Fruit fly (Drosophila melanogaster) whole organism, embryonic: ENCODE measurements around the gene JMJD5.

Experiments used
- ATbp ChIP-seq: fragments of 200-800 bp; sonication (Bioruptor generic); optimal IDR thresholded peaks from 2 replicates; lab custom pipeline; 2017; ENCODE audit warnings: missing biosample characterization, mild to moderate bottlenecking, missing genetic modification characterization, missing genetic modification reagents
- Antp ChIP-seq: fragments of 200-800 bp; sonication (Bioruptor generic); optimal IDR thresholded peaks from 3 replicates; lab custom pipeline; 2016; ENCODE audit warnings: missing biosample characterization, missing genetic modification characterization
- Bgb ChIP-seq: fragments of 200-800 bp; sonication (Bioruptor generic); IDR thresholded peaks from 2 replicates; pipeline ENCODE4 v1.3.6; 2022; ENCODE audit warnings: missing biosample characterization, missing genetic modification characterization; ENCODE audit not compliant: partially characterized antibody
- CG10462 ChIP-seq: fragments of 200-800 bp; sonication (Bioruptor generic); optimal IDR thresholded peaks from 2 replicates; lab custom pipeline; 2016; ENCODE audit warnings: missing biosample characterization, missing genetic modification characterization
- CG10565 ChIP-seq: fragments of 200-800 bp; sonication (Bioruptor generic); optimal IDR thresholded peaks from 3 replicates; lab custom pipeline; 2016; ENCODE audit warnings: missing biosample characterization, mild to moderate bottlenecking, missing genetic modification characterization
- CG11398 ChIP-seq: fragments of 200-800 bp; sonication (Bioruptor generic); optimal IDR thresholded peaks from 2 replicates; lab custom pipeline; 2016; ENCODE audit warnings: missing biosample characterization, missing genetic modification characterization
- CG13123 ChIP-seq: fragments of 200-800 bp; sonication (Bioruptor generic); optimal IDR thresholded peaks from 2 replicates; lab custom pipeline; 2016; ENCODE audit warnings: missing biosample characterization, missing genetic modification characterization
- CG13287 ChIP-seq: fragments of 200-800 bp; sonication (Bioruptor generic); IDR thresholded peaks from 2 replicates; pipeline ENCODE4 v1.3.6; 2022; ENCODE audit warnings: missing biosample characterization, missing genetic modification characterization; ENCODE audit not compliant: partially characterized antibody
- CG1602 ChIP-seq: fragments of 200-800 bp; sonication (Bioruptor generic); optimal IDR thresholded peaks from 3 replicates; lab custom pipeline; 2016; ENCODE audit warnings: missing biosample characterization, missing genetic modification characterization
- CG17568 ChIP-seq: fragments of 200-800 bp; sonication (Bioruptor generic); optimal IDR thresholded peaks from 2 replicates; lab custom pipeline; 2018; ENCODE audit warnings: missing biosample characterization, mild to moderate bottlenecking, missing genetic modification characterization, moderate library complexity
- CG17829 ChIP-seq: fragments of 200-800 bp; optimal IDR thresholded peaks from 2 replicates; lab custom pipeline; 2019; ENCODE audit warnings: missing biosample characterization, mild to moderate bottlenecking, missing genetic modification characterization, moderate library complexity
- CG18011 ChIP-seq: fragments of 200-800 bp; sonication (Bioruptor generic); optimal IDR thresholded peaks from 2 replicates; lab custom pipeline; 2017; ENCODE audit warnings: missing biosample characterization, missing genetic modification characterization, mild to moderate bottlenecking, moderate library complexity, missing genotype
- CG2116 ChIP-seq: fragments of 200-800 bp; sonication (Bioruptor generic); optimal IDR thresholded peaks from 3 replicates; lab custom pipeline; 2018; ENCODE audit warnings: missing biosample characterization, mild to moderate bottlenecking, missing genetic modification characterization
- CG30431 ChIP-seq: fragments of 200-800 bp; sonication (Bioruptor generic); optimal IDR thresholded peaks from 2 replicates; lab custom pipeline; 2017; ENCODE audit warnings: missing biosample characterization, missing genetic modification characterization
- CG3838 ChIP-seq: fragments of 200-800 bp; sonication (Bioruptor generic); optimal IDR thresholded peaks from 3 replicates; lab custom pipeline; 2016; ENCODE audit warnings: missing biosample characterization, missing genetic modification characterization
- CG5180 ChIP-seq: fragments of 200-800 bp; sonication (Bioruptor generic); optimal IDR thresholded peaks from 3 replicates; lab custom pipeline; 2017; ENCODE audit warnings: missing biosample characterization, missing genetic modification characterization, mild to moderate bottlenecking, moderate library complexity, missing genetic modification reagents
- CG6175 ChIP-seq: fragments of 200-800 bp; sonication (Bioruptor generic); IDR thresholded peaks from 3 replicates; pipeline ENCODE4 v1.3.6; 2022; ENCODE audit warnings: missing biosample characterization, missing genetic modification characterization
- CG7786 ChIP-seq: fragments of 200-800 bp; sonication (Bioruptor generic); optimal IDR thresholded peaks from 2 replicates; lab custom pipeline; 2016; ENCODE audit warnings: missing biosample characterization, missing genetic modification characterization
- CG9215 ChIP-seq: fragments of 200-800 bp; sonication (Bioruptor generic); IDR thresholded peaks from 2 replicates; pipeline ENCODE4 v1.3.6; 2022; ENCODE audit warnings: missing biosample characterization, missing genetic modification characterization
- CkIIα-i1 ChIP-seq: fragments of 200-800 bp; sonication (Bioruptor generic); IDR thresholded peaks from 2 replicates; pipeline ENCODE4 v1.3.6; 2022; ENCODE audit warnings: missing biosample characterization, missing genetic modification characterization
- Dad ChIP-seq: fragments of 200-800 bp; sonication (Bioruptor generic); optimal IDR thresholded peaks from 3 replicates; lab custom pipeline; 2016; ENCODE audit warnings: missing biosample characterization, missing genetic modification characterization
- Dll ChIP-seq: fragments of 200-800 bp; sonication (Bioruptor generic); IDR thresholded peaks from 4 replicates; pipeline ENCODE4 v1.3.6; 2022; ENCODE audit warnings: missing biosample characterization, missing genetic modification characterization; ENCODE audit not compliant: partially characterized antibody
- Doc2 ChIP-seq: fragments of 200-800 bp; sonication (Bioruptor generic); IDR thresholded peaks from 2 replicates; pipeline ENCODE4 v1.3.6; 2022; ENCODE audit warnings: missing biosample characterization, missing genetic modification characterization
- Drgx ChIP-seq: fragments of 200-800 bp; sonication (Bioruptor generic); IDR thresholded peaks from 2 replicates; pipeline ENCODE4 v1.3.6; 2022; ENCODE audit warnings: missing biosample characterization, missing genetic modification characterization
- GATAe ChIP-seq: fragments of 200-800 bp; sonication (Bioruptor generic); conservative IDR thresholded peaks from 2 replicates; pipeline ENCODE4 v1.3.6; 2022; ENCODE audit warnings: missing biosample characterization, missing genetic modification characterization
- Hmx ChIP-seq: fragments of 200-800 bp; sonication (Bioruptor generic); optimal IDR thresholded peaks from 2 replicates; lab custom pipeline; 2016; ENCODE audit warnings: missing biosample characterization, missing genetic modification characterization
- Hr51 ChIP-seq, 2 experiments: fragments of 200-800 bp; sonication (Bioruptor generic); optimal IDR thresholded peaks; 2 replicates in 1 of 2; 3 replicates in 1 of 2; lab custom pipeline; 2016 to 2018; ENCODE audit warnings: missing biosample characterization in 2 of 2, missing genetic modification characterization in 2 of 2, mild to moderate bottlenecking in 1 of 2, moderate library complexity in 1 of 2
- MESR4 ChIP-seq: fragments of 200-800 bp; sonication (Bioruptor generic); optimal IDR thresholded peaks from 2 replicates; lab custom pipeline; 2018; ENCODE audit warnings: missing biosample characterization, mild to moderate bottlenecking, missing genetic modification characterization, moderate library complexity
- Mes4 ChIP-seq: fragments of 200-800 bp; sonication (Bioruptor generic); optimal IDR thresholded peaks from 2 replicates; lab custom pipeline; 2016; ENCODE audit warnings: missing biosample characterization, missing genetic modification characterization
- NK7.1 ChIP-seq: fragments of 200-800 bp; sonication (Bioruptor generic); optimal IDR thresholded peaks from 3 replicates; lab custom pipeline; 2016; ENCODE audit warnings: missing biosample characterization, missing genetic modification characterization
- Nf-YA ChIP-seq: fragments of 200-800 bp; sonication (Bioruptor generic); IDR thresholded peaks from 2 replicates; pipeline ENCODE4 v1.3.6; 2022; ENCODE audit warnings: missing biosample characterization, missing genetic modification characterization
- Nf-YB ChIP-seq: fragments of 200-800 bp; sonication (Bioruptor generic); optimal IDR thresholded peaks from 3 replicates; lab custom pipeline; 2019; ENCODE audit warnings: missing biosample characterization, mild to moderate bottlenecking, missing genetic modification characterization, moderate library complexity
- Nf-YC ChIP-seq: fragments of 200-800 bp; optimal IDR thresholded peaks from 3 replicates; lab custom pipeline; 2019; ENCODE audit warnings: missing biosample characterization, mild to moderate bottlenecking, missing genetic modification characterization, moderate library complexity
- Side ChIP-seq: fragments of 200-800 bp; sonication (Bioruptor generic); optimal IDR thresholded peaks from 2 replicates; lab custom pipeline; 2016; ENCODE audit warnings: missing biosample characterization, missing genetic modification characterization
- Six4 ChIP-seq: fragments of 200-800 bp; sonication (Bioruptor generic); optimal IDR thresholded peaks from 2 replicates; lab custom pipeline; 2016; ENCODE audit warnings: missing biosample characterization, missing genetic modification characterization
- bowl ChIP-seq: fragments of 200-800 bp; sonication (Bioruptor generic); IDR thresholded peaks from 2 replicates; pipeline ENCODE4 v1.3.6; 2022; ENCODE audit warnings: missing biosample characterization, missing genetic modification characterization
- crc ChIP-seq: fragments of 200-800 bp; sonication (Bioruptor generic); optimal IDR thresholded peaks from 2 replicates; lab custom pipeline; 2016; ENCODE audit warnings: missing biosample characterization, missing genetic modification characterization
- fd96Cb ChIP-seq: fragments of 200-800 bp; sonication (Bioruptor generic); optimal IDR thresholded peaks from 2 replicates; lab custom pipeline; 2018; ENCODE audit warnings: missing biosample characterization, mild to moderate bottlenecking, missing genetic modification characterization, moderate library complexity
- grn ChIP-seq: fragments of 200-800 bp; sonication (Bioruptor generic); optimal IDR thresholded peaks from 3 replicates; lab custom pipeline; 2017; ENCODE audit warnings: missing biosample characterization, missing genetic modification characterization
- hb ChIP-seq: fragments of 200-800 bp; sonication (Bioruptor generic); IDR thresholded peaks from 3 replicates; pipeline ENCODE4 v1.3.6; 2022; ENCODE audit warnings: missing biosample characterization, missing genetic modification characterization; ENCODE audit not compliant: partially characterized antibody
- inv ChIP-seq: fragments of 200-800 bp; sonication (Bioruptor generic); IDR thresholded peaks from 2 replicates; pipeline ENCODE4 v1.3.6; 2022; ENCODE audit warnings: missing biosample characterization, missing genetic modification characterization; ENCODE audit not compliant: partially characterized antibody
- jumu ChIP-seq: fragments of 200-800 bp; sonication (Bioruptor generic); optimal IDR thresholded peaks from 3 replicates; lab custom pipeline; 2016; ENCODE audit warnings: missing biosample characterization, missing genetic modification characterization
- lab ChIP-seq: fragments of 200-800 bp; sonication (Bioruptor generic); optimal IDR thresholded peaks from 3 replicates; lab custom pipeline; 2017; ENCODE audit warnings: missing biosample characterization, missing genetic modification characterization, mild to moderate bottlenecking, moderate library complexity, missing genetic modification reagents
- mirr ChIP-seq: fragments of 200-800 bp; sonication (Bioruptor generic); optimal IDR thresholded peaks from 3 replicates; lab custom pipeline; 2018; ENCODE audit warnings: missing biosample characterization, mild to moderate bottlenecking, missing genetic modification characterization
- nom ChIP-seq: fragments of 200-800 bp; sonication (Bioruptor generic); optimal IDR thresholded peaks from 2 replicates; lab custom pipeline; 2017; ENCODE audit warnings: missing biosample characterization, missing genetic modification characterization, mild to moderate bottlenecking, moderate library complexity, missing genetic modification reagents
- prd ChIP-seq, 3 experiments: fragments of >200 bp in 2 of 3; fragments of 200-800 bp in 1 of 3; sonication (Bioruptor generic) in 1 of 3; optimal IDR thresholded peaks in 2 of 3; IDR thresholded peaks in 1 of 3; 2 replicates in 2 of 3; 3 replicates in 1 of 3; pipeline versions ENCODE4 v1.3.6 to Lab custom; 2017 to 2022; ENCODE audit warnings: missing biosample characterization in 1 of 3, missing genetic modification characterization in 1 of 3
- salm ChIP-seq: fragments of 200-800 bp; sonication (Bioruptor generic); optimal IDR thresholded peaks from 2 replicates; lab custom pipeline; 2018; ENCODE audit warnings: missing biosample characterization, mild to moderate bottlenecking, missing genetic modification characterization
- schlank ChIP-seq: fragments of 200-800 bp; sonication (Bioruptor generic); optimal IDR thresholded peaks from 2 replicates; lab custom pipeline; 2018; ENCODE audit warnings: missing biosample characterization, mild to moderate bottlenecking, missing genetic modification characterization
- sens-2 ChIP-seq: fragments of 200-800 bp; sonication (Bioruptor generic); IDR thresholded peaks from 2 replicates; pipeline ENCODE4 v1.3.6; 2022; ENCODE audit warnings: missing biosample characterization, missing genetic modification characterization
- sug ChIP-seq: fragments of 200-800 bp; optimal IDR thresholded peaks from 2 replicates; lab custom pipeline; 2019; ENCODE audit warnings: missing biosample characterization, mild to moderate bottlenecking, missing genetic modification characterization, moderate library complexity

JMJD5 gene

DNA sequence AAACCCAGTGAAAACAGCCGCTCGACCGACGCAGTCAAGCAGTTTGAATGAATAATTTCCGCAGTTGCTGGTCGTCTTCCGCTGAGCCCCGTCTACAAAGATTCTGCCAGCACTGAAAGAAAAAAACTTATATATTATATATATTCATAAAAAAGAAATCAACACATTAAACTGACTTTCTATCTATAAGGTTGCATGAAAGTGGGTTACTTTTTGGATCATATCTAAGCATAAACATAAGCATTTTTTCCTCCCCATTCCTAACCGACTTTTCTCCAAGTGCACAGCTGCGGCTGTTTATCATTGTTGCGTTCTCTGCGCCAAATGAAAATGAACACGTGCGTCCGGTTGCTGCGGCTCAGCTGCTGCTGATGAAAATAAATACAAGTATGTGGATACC is 20.8 kb downstream of the JMJD5 start (continued):
- TF ChIP-seq CG18011 (GFP tag; lab: Kevin White, UChicago) (no peak), nom (GFP tag; lab: Kevin White, UChicago) (peak; percentile 49), CG1602 (GFP tag; lab: Kevin White, UChicago) (peak; percentile 51), CG13287 (GFP tag; lab: Robert Waterston, UW) (no peak), CG10462 (GFP tag; lab: Kevin White, UChicago) (peak; percentile 60), CG17568 (GFP tag; lab: Kevin White, UChicago) (peak; percentile 36), Dll (GFP tag; lab: Robert Waterston, UW) (no peak), mirr (GFP tag; lab: Kevin White, UChicago) (no peak), CG9215 (GFP tag; lab: Robert Waterston, UW) (peak; percentile 53), Hr51 (GFP tag; optimal IDR thresholded peaks at IDR 0.05; lab: Kevin White, UChicago) (peak; percentile 22 to 83), Nf-YB (GFP tag; lab: Kevin White, UChicago) (peak; percentile 20), fd96Cb (tag; lab: Kevin White, UChicago) (peak; percentile 77), prd (optimal IDR thresholded peaks at IDR 0.05; lab: Kevin White, UChicago) (no peak), prd (GFP tag; IDR thresholded peaks at IDR 0.05; lab: Robert Waterston, UW) (peak; percentile 84), CG10565 (GFP tag; lab: Kevin White, UChicago) (no peak), Nf-YA (GFP tag; lab: Robert Waterston, UW) (no peak; the same call in 1 of the 2 replicates), hb (GFP tag; lab: Robert Waterston, UW) (no peak), Doc2 (GFP tag; lab: Robert Waterston, UW) (no peak), CG3838 (GFP tag; lab: Kevin White, UChicago) (no peak), jumu (GFP tag; lab: Kevin White, UChicago) (no peak), CG2116 (GFP tag; lab: Kevin White, UChicago) (peak; percentile 6), grn (GFP tag; lab: Kevin White, UChicago) (no peak), GATAe (no peak), CG30431 (peak; percentile 57), Side (GFP tag; lab: Kevin White, UChicago) (no peak), Mes4 (GFP tag; lab: Kevin White, UChicago) (peak; percentile 14), Hmx (GFP tag; lab: Kevin White, UChicago) (no peak), crc (no peak), CG5180 (GFP tag; lab: Kevin White, UChicago) (peak; percentile 22), CG13123 (GFP tag; lab: Kevin White, UChicago) (peak; percentile 16), lab (GFP tag; lab: Kevin White, UChicago) (peak; percentile 78), sens-2 (peak; percentile 72), CG11398 (GFP tag; lab: Kevin White, UChicago) (peak; percentile 0), Dad (no peak), CG17829 (peak; percentile 69), inv (GFP tag; lab: Robert Waterston, UW) (no peak), Drgx (GFP tag; lab: Robert Waterston, UW) (peak; percentile 90), bowl (GFP tag; lab: Robert Waterston, UW) (no peak), CG6175 (GFP tag; lab: Robert Waterston, UW) (no peak), MESR4 (no peak), Nf-YC (peak; percentile 13), NK7.1 (GFP tag; lab: Kevin White, UChicago) (no peak), sug (tag; lab: Kevin White, UChicago) (peak; percentile 34), ATbp (peak; percentile 81), Bgb (GFP tag; lab: Robert Waterston, UW) (no peak), Antp (GFP tag; lab: Kevin White, UChicago) (no peak), CG7786 (GFP tag; lab: Kevin White, UChicago) (no peak), CkIIα-i1 (GFP tag; lab: Robert Waterston, UW) (no peak), salm (peak; percentile 52), Six4 (peak; percentile 57), schlank (tag; lab: Kevin White, UChicago) (no peak)
